Worm (Caenorhabditis elegans) whole organism, L2 larva: Measurements from ENCODE around the gene sec-24.1.

Source experiments
- C34F6.9 ChIP-seq: fragments of 150-350 bp; optimal IDR thresholded peaks from 2 replicates; lab custom pipeline; 2014; ENCODE audit warnings: missing biosample characterization, missing genetic modification characterization
- F13H6.1 ChIP-seq: sonication (generic microtip); optimal IDR thresholded peaks from 2 replicates; lab custom pipeline; 2016; ENCODE audit warnings: missing genetic modification characterization, missing compliant biosample characterization
- R02D3.7 ChIP-seq: fragments of 150-350 bp; optimal IDR thresholded peaks from 2 replicates; lab custom pipeline; 2014; ENCODE audit warnings: missing biosample characterization, missing genetic modification characterization
- Y55F3AM.14 ChIP-seq: fragments of 200-800 bp; sonication (Bioruptor generic); optimal IDR thresholded peaks from 2 replicates; lab custom pipeline; 2018; ENCODE audit warnings: mild to moderate bottlenecking, missing genetic modification characterization, missing compliant biosample characterization
- ZK546.5 ChIP-seq: sonication (generic microtip); optimal IDR thresholded peaks from 2 replicates; lab custom pipeline; 2017; ENCODE audit warnings: missing biosample characterization, missing genetic modification characterization
- alr-1 ChIP-seq: fragments of 150-350 bp; optimal IDR thresholded peaks from 2 replicates; lab custom pipeline; 2014; ENCODE audit warnings: missing biosample characterization, missing genetic modification characterization
- aly-2 ChIP-seq: fragments of 150-350 bp; optimal IDR thresholded peaks from 2 replicates; lab custom pipeline; 2014; ENCODE audit warnings: missing biosample characterization, missing genetic modification characterization
- ama-1 ChIP-seq: fragments of 150-350 bp; optimal IDR thresholded peaks from 2 replicates; lab custom pipeline; 2018; ENCODE audit warnings: inconsistent platforms
- blmp-1 ChIP-seq: sonication (generic microtip); optimal IDR thresholded peaks from 2 replicates; lab custom pipeline; 2017; ENCODE audit warnings: missing genetic modification characterization, mild to moderate bottlenecking, missing compliant biosample characterization, antibody characterized with exemption, moderate library complexity; ENCODE audit not compliant: insufficient read depth
- ceh-16 ChIP-seq: fragments of 150-350 bp; optimal IDR thresholded peaks from 2 replicates; lab custom pipeline; 2014; ENCODE audit warnings: missing biosample characterization, missing genetic modification characterization
- ceh-82 ChIP-seq: fragments of 150-350 bp; optimal IDR thresholded peaks from 2 replicates; lab custom pipeline; 2014; ENCODE audit warnings: missing biosample characterization, missing genetic modification characterization
- crh-2 ChIP-seq: sonication (generic microtip); optimal IDR thresholded peaks from 2 replicates; lab custom pipeline; 2017; ENCODE audit warnings: missing biosample characterization, missing genetic modification characterization
- dmd-4 ChIP-seq: sonication (generic microtip); optimal IDR thresholded peaks from 2 replicates; lab custom pipeline; 2017; ENCODE audit warnings: missing biosample characterization, missing genetic modification characterization
- egl-27 ChIP-seq: sonication (generic microtip); optimal IDR thresholded peaks from 3 replicates; lab custom pipeline; 2017; ENCODE audit warnings: missing biosample characterization, missing genetic modification reagents, missing genetic modification characterization
- elt-1 ChIP-seq: fragments of 150-350 bp; optimal IDR thresholded peaks from 2 replicates; lab custom pipeline; 2014; ENCODE audit warnings: missing biosample characterization, missing genetic modification characterization
- elt-3 ChIP-seq: sonication (generic microtip); optimal IDR thresholded peaks from 2 replicates; lab custom pipeline; 2017; ENCODE audit warnings: missing biosample characterization, missing genetic modification characterization
- fos-1 ChIP-seq: fragments of 150-350 bp; optimal IDR thresholded peaks from 2 replicates; lab custom pipeline; 2014; ENCODE audit warnings: missing biosample characterization, missing genetic modification characterization
- gmeb-1 ChIP-seq: fragments of 150-350 bp; optimal IDR thresholded peaks from 2 replicates; lab custom pipeline; 2014; ENCODE audit warnings: missing biosample characterization, missing genetic modification characterization
- lin-11 ChIP-seq: fragments of 150-350 bp; sonication (generic microtip); optimal IDR thresholded peaks from 2 replicates; lab custom pipeline; 2014; ENCODE audit warnings: missing biosample characterization, missing genetic modification characterization, inconsistent platforms, mixed read lengths
- lin-13 ChIP-seq: fragments of 150-350 bp; optimal IDR thresholded peaks from 2 replicates; lab custom pipeline; 2014; ENCODE audit warnings: missing biosample characterization, missing genetic modification reagents, missing genetic modification characterization
- lin-39 ChIP-seq: fragments of 150-350 bp; optimal IDR thresholded peaks from 2 replicates; lab custom pipeline; 2014; ENCODE audit warnings: missing biosample characterization, missing genetic modification reagents, missing genetic modification characterization
- lsy-2 ChIP-seq, 2 experiments: fragments of 150-350 bp in 1 of 2; sonication (generic microtip) in 1 of 2; optimal IDR thresholded peaks; 2 replicates each; lab custom pipeline; 2014 to 2017; ENCODE audit warnings: missing biosample characterization in 2 of 2, missing genetic modification characterization in 2 of 2
- mab-5 ChIP-seq: fragments of 150-350 bp; optimal IDR thresholded peaks from 2 replicates; lab custom pipeline; 2014; ENCODE audit warnings: missing biosample characterization, missing genetic modification characterization
- mbf-1 ChIP-seq: sonication (generic microtip); optimal IDR thresholded peaks from 2 replicates; lab custom pipeline; 2017; ENCODE audit warnings: missing biosample characterization, missing genetic modification characterization
- mdl-1 ChIP-seq, 2 experiments: fragments of 150-350 bp in 1 of 2; sonication (generic microtip) in 1 of 2; optimal IDR thresholded peaks; 2 replicates each; lab custom pipeline; 2017; ENCODE audit warnings: missing biosample characterization in 2 of 2, missing genetic modification characterization in 2 of 2
- nhr-10 ChIP-seq: sonication (generic microtip); optimal IDR thresholded peaks from 2 replicates; lab custom pipeline; 2017; ENCODE audit warnings: missing biosample characterization, missing genetic modification characterization
- nhr-11 ChIP-seq: fragments of 150-350 bp; optimal IDR thresholded peaks from 2 replicates; lab custom pipeline; 2014; ENCODE audit warnings: missing biosample characterization, missing genetic modification characterization
- nhr-12 ChIP-seq: fragments of 150-350 bp; optimal IDR thresholded peaks from 2 replicates; lab custom pipeline; 2014; ENCODE audit warnings: missing biosample characterization, missing genetic modification characterization
- nhr-129 ChIP-seq: fragments of 150-350 bp; optimal IDR thresholded peaks from 2 replicates; lab custom pipeline; 2014; ENCODE audit warnings: missing biosample characterization, missing genetic modification characterization
- nhr-21 ChIP-seq: fragments of 150-350 bp; optimal IDR thresholded peaks from 2 replicates; lab custom pipeline; 2014; ENCODE audit warnings: missing biosample characterization, missing genetic modification characterization
- nhr-23 ChIP-seq: fragments of 150-350 bp; optimal IDR thresholded peaks from 2 replicates; lab custom pipeline; 2014; ENCODE audit warnings: missing biosample characterization, missing genetic modification reagents, missing genetic modification characterization
- nhr-237 ChIP-seq: fragments of 150-350 bp; optimal IDR thresholded peaks from 2 replicates; lab custom pipeline; 2014; ENCODE audit warnings: missing biosample characterization, missing genetic modification characterization
- nhr-25 ChIP-seq: fragments of 150-350 bp; sonication (generic microtip); optimal IDR thresholded peaks from 3 replicates; lab custom pipeline; 2014; ENCODE audit warnings: missing biosample characterization, missing genetic modification characterization
- nhr-6 ChIP-seq: fragments of 150-350 bp; optimal IDR thresholded peaks from 2 replicates; lab custom pipeline; 2014; ENCODE audit warnings: missing biosample characterization, missing genetic modification characterization
- nhr-77 ChIP-seq: fragments of 150-350 bp; optimal IDR thresholded peaks from 2 replicates; lab custom pipeline; 2014; ENCODE audit warnings: missing biosample characterization, missing genetic modification characterization
- peb-1 ChIP-seq: fragments of 150-350 bp; optimal IDR thresholded peaks from 2 replicates; lab custom pipeline; 2014; ENCODE audit warnings: missing biosample characterization, missing genetic modification characterization
- sem-4 ChIP-seq: fragments of 150-350 bp; optimal IDR thresholded peaks from 2 replicates; lab custom pipeline; 2014; ENCODE audit warnings: missing biosample characterization, missing genetic modification reagents, missing genetic modification characterization
- skn-1 ChIP-seq: sonication (generic microtip); optimal IDR thresholded peaks from 2 replicates; lab custom pipeline; 2017; ENCODE audit warnings: missing biosample characterization, missing genetic modification characterization
- sma-3 ChIP-seq: sonication (generic microtip); optimal IDR thresholded peaks from 2 replicates; lab custom pipeline; 2016; ENCODE audit warnings: missing genetic modification reagents, missing genetic modification characterization, missing compliant biosample characterization
- sma-9 ChIP-seq, 2 experiments: fragments of 150-350 bp in 1 of 2; sonication (generic microtip) in 1 of 2; optimal IDR thresholded peaks; 2 replicates each; lab custom pipeline; 2014 to 2016; ENCODE audit warnings: missing genetic modification characterization in 2 of 2, mild to moderate bottlenecking in 1 of 2, missing biosample characterization in 1 of 2, missing compliant biosample characterization in 1 of 2, missing genetic modification reagents in 1 of 2, moderate library complexity in 1 of 2
- snpc-4 ChIP-seq: fragments of 150-350 bp; optimal IDR thresholded peaks from 2 replicates; lab custom pipeline; 2014; ENCODE audit warnings: missing biosample characterization, missing genetic modification characterization
- unc-39 ChIP-seq: fragments of 150-350 bp; optimal IDR thresholded peaks from 2 replicates; lab custom pipeline; 2014; ENCODE audit warnings: missing biosample characterization, missing genetic modification characterization
- unc-55 ChIP-seq: fragments of 150-350 bp; sonication (generic microtip); optimal IDR thresholded peaks from 3 replicates; lab custom pipeline; 2014; ENCODE audit warnings: missing biosample characterization, missing genetic modification reagents, missing genetic modification characterization
- unc-62 ChIP-seq: fragments of 150-350 bp; optimal IDR thresholded peaks from 2 replicates; lab custom pipeline; 2014; ENCODE audit warnings: missing biosample characterization, missing genetic modification reagents, missing genetic modification characterization
- zag-1 ChIP-seq: fragments of 150-350 bp; optimal IDR thresholded peaks from 2 replicates; lab custom pipeline; 2014; ENCODE audit warnings: missing biosample characterization, missing genetic modification characterization
- ztf-1 ChIP-seq: fragments of 200-800 bp; sonication (Bioruptor generic); conservative IDR thresholded peaks from 2 replicates; pipeline ENCODE4 v1.3.6; 2022; ENCODE audit warnings: missing genetic modification characterization, missing compliant biosample characterization
- ztf-11 ChIP-seq: sonication (generic microtip); optimal IDR thresholded peaks from 2 replicates; lab custom pipeline; 2017; ENCODE audit warnings: missing biosample characterization, missing genetic modification characterization
- ztf-4 ChIP-seq: fragments of 150-350 bp; optimal IDR thresholded peaks from 2 replicates; lab custom pipeline; 2014; ENCODE audit warnings: missing biosample characterization, missing genetic modification characterization

sec-24.1 gene

DNA sequence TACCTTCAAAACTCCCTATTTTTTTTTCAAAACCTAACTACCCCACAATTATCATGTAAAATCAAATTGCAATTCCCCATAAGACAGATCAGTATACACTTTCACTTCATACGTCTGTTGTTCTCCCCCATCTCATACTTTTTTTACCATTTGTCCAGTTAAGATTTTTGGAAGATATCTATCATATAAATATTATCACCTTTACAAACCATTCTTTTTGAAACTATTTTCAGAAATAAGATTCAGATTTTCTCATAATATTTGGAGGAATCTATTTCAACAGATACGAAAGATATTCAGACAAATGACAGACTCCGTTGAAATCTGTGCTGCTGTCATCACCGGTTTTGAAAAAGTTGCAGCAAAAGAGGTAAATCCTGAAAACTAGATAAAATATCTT, 38.2 kb downstream of the sec-24.1 start, which contains the start of gene M04B2.2:
Gene M04B2.2 (plus strand): TSS at position 301 of the 400 bp plus-strand sequence.
- no peak for TF ChIP-seq mdl-1 (tag; optimal IDR thresholded peaks at IDR 0.05; lab: Kevin White, UChicago)
- TF ChIP-seq sma-9 (GFP tag; optimal IDR thresholded peaks at IDR 0.05; lab: Kevin White, UChicago), result no peak
- TF ChIP-seq sma-9 (tag; optimal IDR thresholded peaks at IDR 0.05; lab: Kevin White, UChicago), result no peak
- peak; percentile 8 for TF ChIP-seq unc-55 (GFP tag; lab: Kevin White, UChicago)
- no peak for TF ChIP-seq gmeb-1 (tag; lab: Kevin White, UChicago)
- peak in 1 of 2 experiments; percentile 7 for TF ChIP-seq lsy-2 (tag; optimal IDR thresholded peaks at IDR 0.05; lab: Kevin White, UChicago)
- TF ChIP-seq alr-1 (tag; lab: Kevin White, UChicago), result no peak
- TF ChIP-seq ama-1, result peak; percentile 42

DNA sequence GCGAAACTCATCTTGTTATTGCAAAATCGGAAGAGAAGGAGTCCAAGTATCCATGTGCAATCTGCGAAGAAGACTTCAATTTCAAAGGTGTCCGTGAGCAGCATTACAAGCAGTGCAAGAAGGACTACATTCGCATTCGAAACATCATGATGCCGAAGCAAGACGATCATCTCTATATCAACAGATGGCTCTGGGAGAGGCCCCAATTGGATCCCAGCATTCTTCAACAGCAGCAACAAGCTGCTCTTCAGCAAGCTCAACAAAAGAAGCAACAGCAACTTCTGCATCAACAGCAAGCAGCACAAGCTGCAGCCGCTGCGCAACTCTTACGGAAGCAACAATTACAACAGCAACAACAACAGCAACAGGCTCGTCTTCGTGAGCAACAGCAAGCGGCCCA, 39.8 kb downstream of the sec-24.1 start:
- TF ChIP-seq nhr-12 (no peak), unc-62 (no peak), sem-4 (tag; lab: Kevin White, UChicago) (no peak), ceh-82 (tag; lab: Kevin White, UChicago) (no peak)

DNA sequence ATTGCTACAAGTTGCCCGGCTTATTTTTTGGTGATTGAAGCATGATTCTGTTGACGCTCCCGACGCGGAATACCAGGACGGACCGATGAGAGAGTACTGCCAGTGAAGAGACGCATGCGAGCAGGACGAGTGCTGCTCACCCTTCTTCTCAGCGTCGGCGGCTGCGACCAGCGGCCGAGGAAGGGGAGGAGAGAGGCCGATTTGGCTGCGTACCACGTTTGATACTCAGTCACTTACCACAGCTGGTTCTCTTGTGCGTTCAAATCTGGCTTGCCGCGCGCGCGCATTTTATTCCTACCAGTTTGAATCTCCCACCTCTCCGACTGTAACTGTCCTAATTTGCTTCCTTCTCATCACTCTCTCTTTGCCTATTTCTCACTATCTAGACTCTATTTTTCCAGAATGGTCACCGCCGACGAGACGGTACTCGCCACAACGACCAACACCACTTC, 41.7 kb downstream of the sec-24.1 start, which contains the start of gene mep-1:
Gene mep-1 (plus strand): TSS at position 402 of the 452 bp plus-strand sequence.
- TF ChIP-seq lsy-2 (tag; optimal IDR thresholded peaks at IDR 0.05; lab: Kevin White, UChicago) (peak; percentile 27 to 75), sma-9 (GFP tag; optimal IDR thresholded peaks at IDR 0.05; lab: Kevin White, UChicago) (peak; percentile 37), sma-9 (tag; optimal IDR thresholded peaks at IDR 0.05; lab: Kevin White, UChicago) (no peak), nhr-6 (tag; lab: Kevin White, UChicago) (no peak), nhr-11 (no peak), F13H6.1 (peak; percentile 64), lin-13 (peak; percentile 73), nhr-10 (tag; lab: Kevin White, UChicago) (no peak), snpc-4 (peak; percentile 69), mab-5 (tag; lab: Kevin White, UChicago) (peak; percentile 53), fos-1 (tag; lab: Kevin White, UChicago) (no peak), alr-1 (tag; lab: Kevin White, UChicago) (no peak), nhr-25 (peak; percentile 18), ama-1 (peak; percentile 26), ZK546.5 (no peak), unc-55 (GFP tag; lab: Kevin White, UChicago) (peak; percentile 80), Y55F3AM.14 (GFP tag; lab: Kevin White, UChicago) (no peak), C34F6.9 (tag; lab: Kevin White, UChicago) (peak; percentile 77), lin-11 (tag; lab: Kevin White, UChicago) (peak; percentile 74), skn-1 (no peak), ztf-4 (tag; lab: Kevin White, UChicago) (peak; percentile 13), nhr-21 (tag; lab: Kevin White, UChicago) (peak; percentile 30), ztf-11 (no peak), nhr-12 (no peak), aly-2 (tag; lab: Kevin White, UChicago) (no peak), nhr-77 (tag; lab: Kevin White, UChicago) (no peak), peb-1 (tag; lab: Kevin White, UChicago) (no peak), gmeb-1 (tag; lab: Kevin White, UChicago) (no peak), lin-39 (no peak), ztf-1 (GFP tag; lab: Robert Waterston, UW) (no peak), egl-27 (peak; percentile 1), unc-62 (no peak), elt-1 (tag; lab: Kevin White, UChicago) (no peak), nhr-237 (tag; lab: Kevin White, UChicago) (no peak), R02D3.7 (tag; lab: Kevin White, UChicago) (no peak), mbf-1 (no peak), elt-3 (no peak), nhr-129 (tag; lab: Kevin White, UChicago) (peak; percentile 82), dmd-4 (no peak), sma-3 (GFP tag; lab: Kevin White, UChicago) (peak; percentile 8), nhr-23 (no peak), sem-4 (tag; lab: Kevin White, UChicago) (peak; percentile 74), unc-39 (no peak), zag-1 (peak; percentile 67), crh-2 (peak; percentile 57), ceh-16 (tag; lab: Kevin White, UChicago) (no peak), ceh-82 (tag; lab: Kevin White, UChicago) (peak; percentile 61), blmp-1 (tag; lab: Kevin White, UChicago) (no peak), mdl-1 (tag; optimal IDR thresholded peaks at IDR 0.05; lab: Kevin White, UChicago) (peak in 1 of 2 experiments; percentile 29)
